Fruit fly (Drosophila melanogaster): ENCODE results near the gene CG3165.

The CG3165 gene

DNA sequence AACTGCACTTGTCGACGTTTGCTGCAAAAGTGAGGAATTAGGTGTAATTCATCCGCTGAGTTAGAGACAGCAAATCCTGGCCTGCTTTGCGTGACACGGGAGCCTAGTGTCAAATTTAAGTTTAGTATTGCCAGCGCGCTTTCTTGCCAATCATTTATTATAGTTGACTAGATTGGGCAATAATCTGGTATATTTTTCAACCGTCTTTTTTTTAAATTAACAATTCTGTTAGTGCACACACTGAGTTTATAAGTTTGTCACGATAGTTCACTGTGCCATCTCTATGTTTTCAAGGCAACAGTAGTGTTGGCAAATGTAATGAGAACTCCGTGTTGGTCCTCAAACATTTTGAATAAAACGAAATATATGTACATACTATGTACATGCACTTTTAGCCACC is at the start of gene CG3165, which contains the start of gene CG9641:
Gene CG3165, plus strand, starts transcription at position 294 of the 400 bp plus-strand sequence.
Gene CG9641, minus strand, starts transcription at position 34 of the 400 bp plus-strand sequence.
- no peak for TF ChIP-seq noc (tag; optimal IDR thresholded peaks at IDR 0.05)

DNA sequence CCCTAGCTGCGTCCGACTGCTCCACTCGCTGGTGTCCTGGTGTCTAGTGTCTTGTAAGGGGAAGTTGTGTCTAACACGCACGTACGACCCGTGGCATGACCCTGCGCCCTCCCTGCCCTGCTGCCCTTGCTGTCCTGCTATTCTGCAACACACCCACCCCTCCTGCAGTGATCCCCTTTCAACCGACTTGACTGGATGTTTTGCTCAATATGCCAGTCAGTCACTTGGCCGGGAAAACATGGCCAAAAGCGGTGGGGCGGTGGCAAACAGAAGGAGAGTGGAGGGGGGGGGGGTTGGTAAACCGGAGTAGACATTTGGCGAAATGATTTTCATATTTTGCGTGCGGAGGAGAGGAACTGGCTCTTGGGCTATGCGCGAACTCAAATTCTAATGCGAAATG is 46.3 kb upstream of the CG3165 start:
- no peak for TF ChIP-seq noc (tag; optimal IDR thresholded peaks at IDR 0.05)

DNA sequence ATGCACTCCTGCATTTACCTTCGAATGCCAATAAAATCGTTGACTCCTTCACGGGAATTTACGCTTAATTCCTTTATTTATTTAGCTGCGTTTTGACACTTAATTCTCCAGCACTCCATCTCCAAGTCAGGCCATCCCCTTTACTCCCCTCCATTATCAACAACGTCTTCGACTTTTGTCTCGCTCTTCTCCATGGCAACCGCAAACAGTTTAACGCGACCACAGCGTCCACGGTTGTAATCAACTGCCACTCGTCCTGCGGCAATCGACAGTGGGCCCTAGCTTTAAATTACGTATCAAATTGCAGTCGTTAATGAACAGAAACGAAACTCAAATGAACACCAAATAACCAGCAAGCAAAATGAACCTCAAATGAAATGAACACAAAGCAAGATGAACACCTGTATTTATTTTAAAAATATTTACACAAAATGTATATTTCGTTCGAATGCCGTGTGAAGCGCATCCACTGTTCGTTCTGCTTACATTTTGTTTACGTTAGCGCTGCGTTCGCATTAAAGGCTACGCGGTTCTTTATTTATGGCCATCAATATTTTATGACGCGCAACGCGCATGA is 45.3 kb upstream of the CG3165 start:
- TF ChIP-seq noc (tag; optimal IDR thresholded peaks at IDR 0.05) = no peak

DNA sequence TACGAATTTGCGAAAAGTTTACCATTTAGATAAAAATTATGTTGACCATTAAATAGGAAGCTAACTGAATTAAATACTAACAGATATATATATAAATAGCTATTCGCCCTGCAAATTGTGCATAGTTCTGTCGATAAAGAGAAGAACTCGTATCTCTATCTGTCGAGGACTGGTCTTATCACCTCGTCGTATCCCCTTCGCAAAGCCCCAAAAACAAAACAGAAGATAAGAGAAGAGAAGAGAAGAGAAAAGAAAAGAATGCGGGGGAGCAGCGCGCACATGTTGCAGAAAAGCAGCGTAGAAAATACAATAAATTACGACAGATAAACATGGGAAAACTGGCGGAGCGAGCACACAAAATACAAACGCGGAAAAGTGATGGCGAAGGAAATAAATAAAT is 41.2 kb upstream of the CG3165 start:
- TF ChIP-seq noc (tag; optimal IDR thresholded peaks at IDR 0.05) = no peak

DNA sequence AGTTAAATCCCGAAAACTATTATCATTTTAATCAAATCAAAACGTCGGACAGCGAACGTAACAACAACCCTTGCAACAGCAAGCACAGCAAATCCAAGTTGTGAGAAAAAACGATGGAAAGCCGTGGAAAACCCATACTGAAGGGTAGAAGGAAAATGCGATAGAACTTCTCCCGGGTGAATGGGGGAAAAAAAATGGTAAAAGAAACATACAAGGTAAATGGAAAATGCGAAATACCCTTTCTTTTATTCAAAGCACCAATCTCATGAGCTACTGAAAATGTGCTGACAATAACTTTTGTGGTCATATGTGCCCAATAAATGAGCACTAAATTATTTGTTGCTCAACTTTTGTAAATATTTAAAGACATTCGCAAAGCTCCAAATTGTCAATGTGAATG is 37.2 kb upstream of the CG3165 start:
- TF ChIP-seq noc (tag; optimal IDR thresholded peaks at IDR 0.05) = no peak

DNA sequence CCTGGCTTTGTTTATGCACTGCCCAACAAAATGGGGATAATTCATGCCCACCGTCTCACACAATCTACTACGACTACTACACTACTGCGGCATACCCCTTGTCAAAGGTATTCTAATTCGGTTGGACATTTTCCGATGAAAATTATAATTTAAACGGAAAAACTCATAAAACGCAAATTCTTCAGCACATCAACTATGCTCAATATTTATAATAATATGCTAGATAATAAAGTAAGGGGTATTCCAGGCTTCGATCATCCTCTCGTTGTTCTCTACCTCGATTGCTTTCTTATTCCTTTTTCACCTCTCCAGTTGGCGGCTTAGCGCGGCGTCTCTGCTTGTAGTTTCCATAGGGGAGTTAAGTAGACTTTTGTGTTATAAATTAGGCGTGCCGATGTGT is 35.6 kb upstream of the CG3165 start:
- no peak for TF ChIP-seq noc (tag; optimal IDR thresholded peaks at IDR 0.05)

DNA sequence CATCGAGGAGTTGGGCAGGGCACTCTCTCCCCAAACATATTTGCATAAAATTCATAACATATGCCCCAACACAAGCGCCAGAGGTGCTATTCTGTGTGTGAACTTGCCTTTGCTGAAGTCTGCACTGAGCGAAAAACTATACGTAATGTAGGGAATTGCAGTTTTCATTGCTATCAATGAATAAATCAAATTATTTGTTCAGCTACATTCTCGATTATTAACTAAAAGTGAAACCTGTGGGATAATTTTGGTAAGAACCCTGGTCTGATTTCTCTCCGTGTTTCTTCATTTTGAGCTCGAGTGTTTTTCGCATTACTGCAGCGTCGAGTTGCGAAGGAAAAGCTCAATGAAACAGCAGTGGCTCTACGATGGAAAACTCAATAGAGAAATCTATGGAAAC is 34.3 kb upstream of the CG3165 start:
- no peak for TF ChIP-seq noc (tag; optimal IDR thresholded peaks at IDR 0.05)

DNA sequence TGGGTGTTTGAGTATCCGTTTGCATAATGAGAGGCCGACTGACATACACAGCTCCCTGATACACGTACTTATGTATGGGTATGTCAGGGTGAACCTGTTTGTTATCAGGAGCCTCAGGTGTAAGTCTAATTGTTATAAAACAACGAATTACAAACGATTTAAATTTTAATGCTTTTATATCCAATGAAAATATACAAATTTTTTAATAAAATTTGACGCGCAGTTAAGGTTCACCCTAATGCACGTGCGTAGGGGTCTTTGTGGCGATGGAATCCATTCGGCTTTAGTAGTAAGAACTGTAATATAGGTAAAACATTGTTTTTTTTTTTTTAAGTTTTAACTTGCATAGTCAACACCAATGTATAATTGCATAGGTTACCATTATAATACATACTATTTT is 32.4 kb upstream of the CG3165 start:
- TF ChIP-seq noc (tag; optimal IDR thresholded peaks at IDR 0.05) = no peak

DNA sequence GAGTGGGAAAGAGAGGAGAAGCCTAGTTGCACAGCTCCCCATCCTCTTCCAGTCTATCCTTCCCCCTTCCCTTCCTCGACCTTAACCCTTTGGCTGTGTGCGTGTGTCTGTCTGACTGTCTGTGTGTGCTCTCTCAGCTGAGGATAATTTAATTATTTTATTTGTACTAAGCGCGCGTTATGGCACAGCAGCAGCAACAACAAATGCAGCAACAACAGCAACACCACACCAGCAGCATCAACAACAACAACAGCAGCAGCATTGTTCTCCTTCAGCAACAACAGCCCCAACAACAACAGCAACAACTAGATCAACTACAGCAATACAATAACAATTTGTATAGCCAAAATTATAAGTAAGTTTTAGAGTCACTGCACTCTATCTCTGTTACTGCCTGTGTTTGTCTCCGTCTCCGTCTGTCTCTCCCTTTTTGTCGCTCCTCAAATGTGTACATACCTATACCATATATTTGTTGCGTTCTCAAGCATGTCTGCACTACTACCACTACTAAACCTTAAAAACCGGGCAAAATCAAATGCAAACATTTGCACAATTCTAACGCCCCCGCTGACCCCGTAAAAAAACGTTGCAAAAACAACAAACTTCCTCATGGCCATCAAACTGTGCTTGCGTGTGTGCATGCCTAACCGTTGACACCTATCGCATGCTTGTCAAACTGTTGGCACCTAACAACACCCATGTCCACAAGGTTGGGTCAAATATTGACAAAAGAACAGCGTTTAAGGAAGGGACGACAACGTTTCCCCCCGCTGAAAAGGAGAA is 31.3 kb upstream of the CG3165 start:
- no peak for TF ChIP-seq noc (tag; optimal IDR thresholded peaks at IDR 0.05)

DNA sequence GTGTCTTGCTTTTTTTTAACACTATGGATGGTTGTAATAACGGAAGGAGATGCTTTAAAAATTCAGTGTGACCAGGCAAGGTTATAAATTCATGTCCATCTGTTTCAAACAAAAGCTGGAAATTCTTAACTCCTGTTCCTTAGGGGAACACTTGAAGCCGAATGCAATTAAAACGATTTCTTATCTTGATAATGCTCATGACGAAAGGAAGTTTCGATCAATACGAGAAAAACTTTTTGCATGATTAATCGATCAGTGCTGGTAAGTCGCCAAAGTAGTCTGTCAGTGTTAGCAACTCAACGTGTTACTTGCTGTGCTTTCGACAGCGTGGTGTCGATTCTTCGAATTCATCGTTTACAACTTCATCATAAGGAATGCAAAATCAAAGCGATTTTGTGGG is 22.4 kb upstream of the CG3165 start, which contains the start of gene Rbp9:
Gene Rbp9, plus strand, starts transcription at position 291 of the 400 bp plus-strand sequence.
- TF ChIP-seq noc (tag; optimal IDR thresholded peaks at IDR 0.05) = no peak

DNA sequence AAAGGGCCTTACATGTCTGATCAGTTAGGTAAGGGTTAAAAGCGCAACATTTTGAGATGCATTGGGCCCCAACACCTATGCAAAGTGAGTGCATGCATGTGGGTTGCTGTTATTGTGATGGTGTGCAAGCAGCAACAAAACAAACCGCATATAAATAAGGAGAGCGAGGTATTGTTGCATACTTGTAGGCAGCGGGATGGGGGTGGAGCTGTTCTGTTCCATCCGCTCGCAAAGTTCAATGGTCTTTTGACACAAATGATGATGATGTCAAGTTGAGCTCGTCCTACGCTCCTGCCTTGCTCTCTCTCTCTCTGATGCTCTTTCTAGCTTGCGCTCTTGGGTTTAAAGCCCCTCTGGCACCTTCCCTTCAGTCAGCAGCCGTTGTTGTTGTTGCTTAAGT is 21.3 kb upstream of the CG3165 start:
- no peak for TF ChIP-seq noc (tag; optimal IDR thresholded peaks at IDR 0.05)

DNA sequence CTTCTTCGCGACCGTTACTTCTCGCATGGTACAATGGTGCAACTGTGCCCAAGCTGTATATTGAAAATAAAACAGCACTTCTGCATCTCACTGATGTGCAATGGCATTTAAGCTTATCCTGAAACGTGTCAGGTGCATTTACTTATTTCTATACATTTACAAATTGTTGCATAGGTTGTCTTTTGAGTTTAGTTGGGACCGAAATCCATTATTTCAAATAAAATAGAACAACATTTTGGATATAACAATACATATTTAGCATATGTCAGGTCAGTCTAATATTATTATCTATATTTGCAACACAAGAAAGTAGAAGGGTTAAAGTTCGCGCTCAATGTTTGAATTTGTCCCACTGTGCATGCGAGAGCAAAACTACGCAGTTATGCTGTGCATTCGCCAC is 20.6 kb upstream of the CG3165 start:
- no peak for TF ChIP-seq noc (tag; optimal IDR thresholded peaks at IDR 0.05)

DNA sequence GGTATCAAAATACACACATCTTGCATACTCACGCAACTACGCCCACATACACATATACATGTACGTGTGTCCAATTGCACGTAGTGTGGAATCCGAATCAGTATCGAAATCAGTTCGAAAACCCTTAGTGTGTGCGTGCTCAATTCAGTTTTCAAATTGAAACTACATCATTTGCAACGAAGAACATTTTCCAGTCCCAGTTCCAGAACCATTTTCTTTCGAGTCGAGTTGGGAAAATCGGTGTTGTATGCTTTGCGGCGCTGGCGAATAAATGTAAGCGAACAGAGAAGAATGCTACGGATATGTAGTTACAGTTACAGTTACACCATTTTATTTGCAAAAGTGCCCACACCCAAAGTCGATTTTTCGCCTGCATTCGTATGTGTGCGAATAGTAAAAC is 19.9 kb upstream of the CG3165 start:
- TF ChIP-seq noc (tag; optimal IDR thresholded peaks at IDR 0.05) = no peak

DNA sequence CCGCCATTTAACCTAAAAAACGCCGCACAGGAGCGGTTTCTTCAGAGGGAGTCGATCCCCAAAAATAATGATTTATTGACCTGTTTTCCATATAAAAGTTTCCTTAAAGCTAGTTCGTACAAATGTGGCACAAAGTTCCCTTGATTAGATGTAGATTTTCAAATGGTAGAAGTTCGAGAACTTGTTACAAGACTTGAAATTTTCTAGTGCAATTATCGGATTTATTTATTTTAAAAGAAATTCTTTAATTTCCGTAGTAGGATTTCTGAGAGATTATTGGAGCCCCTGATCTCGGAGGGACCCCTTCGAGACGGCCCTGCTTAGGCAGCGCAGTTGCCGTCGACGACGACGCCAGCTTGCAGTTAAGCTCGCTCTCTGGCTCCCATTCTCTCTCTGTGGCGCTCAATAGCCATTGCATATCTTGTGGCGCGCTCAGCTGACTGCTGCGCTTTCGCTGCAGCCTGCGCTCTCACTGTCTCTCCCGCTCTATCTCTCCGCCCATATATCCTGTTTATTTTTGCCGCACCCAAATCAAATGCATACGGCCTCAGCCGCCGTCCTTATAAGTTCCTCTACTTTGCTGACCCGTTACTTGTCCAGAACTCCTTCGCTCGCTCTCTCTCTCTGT is 19.3 kb upstream of the CG3165 start:
- TF ChIP-seq noc (tag; optimal IDR thresholded peaks at IDR 0.05) = no peak

DNA sequence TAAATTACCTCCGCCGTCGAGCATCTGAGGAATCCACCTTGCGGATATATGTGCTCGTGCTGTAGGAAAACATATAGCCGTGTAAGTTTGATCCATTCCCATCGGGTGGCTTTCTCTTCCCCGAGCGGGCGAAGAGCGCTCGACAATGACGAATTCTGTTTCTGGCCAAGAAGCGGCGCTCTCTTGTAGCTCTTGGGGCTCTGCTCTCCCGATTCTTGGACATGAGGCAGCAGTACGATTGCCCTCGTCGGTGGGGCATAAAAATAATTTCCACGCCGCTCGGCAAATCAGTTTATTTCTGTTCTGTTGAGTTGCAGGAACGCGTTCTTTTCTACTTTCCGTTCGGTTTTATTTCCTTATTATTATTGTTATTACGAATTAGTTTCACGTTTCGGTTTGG is 18.1 kb upstream of the CG3165 start:
- no peak for TF ChIP-seq noc (tag; optimal IDR thresholded peaks at IDR 0.05)

DNA sequence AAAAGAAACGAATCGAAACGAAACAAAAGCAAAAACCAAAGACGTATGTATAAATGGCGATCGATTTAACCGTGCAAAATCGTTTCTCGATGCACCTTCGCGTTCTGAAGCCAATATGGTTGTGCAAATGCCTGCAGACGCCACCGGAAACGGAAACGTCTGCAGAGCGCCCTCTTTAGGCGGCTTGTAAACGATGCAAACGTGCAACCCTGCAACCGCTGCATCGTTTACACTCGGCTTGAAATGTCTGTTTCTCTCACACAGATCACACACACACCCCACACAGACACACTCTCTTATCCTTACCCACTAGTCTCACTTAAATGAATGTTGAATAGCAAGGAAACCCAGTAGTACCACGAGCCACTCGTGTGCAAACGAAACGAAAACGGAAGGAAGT is 10.0 kb upstream of the CG3165 start:
- no peak for TF ChIP-seq noc (tag; optimal IDR thresholded peaks at IDR 0.05)

DNA sequence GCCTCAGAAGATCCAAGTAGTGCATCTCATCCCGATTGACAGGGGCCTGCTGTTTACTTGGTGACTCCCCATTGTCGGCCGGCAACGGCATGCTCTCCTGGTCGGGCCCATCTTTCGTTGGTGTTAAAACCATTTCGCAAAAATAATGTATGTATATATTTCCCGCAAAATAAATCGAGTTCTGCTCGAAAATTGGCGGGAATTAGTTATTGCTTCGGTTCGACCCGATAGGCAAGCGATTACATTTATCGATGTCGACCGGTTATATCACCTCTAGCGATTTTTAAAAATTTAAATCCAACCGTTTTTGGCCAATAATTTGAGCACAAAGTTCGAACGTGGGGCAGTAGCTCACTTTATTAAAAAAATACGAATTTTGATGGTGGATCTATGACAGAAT is 7.5 kb upstream of the CG3165 start, which contains the start of gene Ts:
Gene Ts, minus strand, starts transcription at position 201 of the 400 bp plus-strand sequence.
- no peak for TF ChIP-seq noc (tag; optimal IDR thresholded peaks at IDR 0.05)
